Worm (Caenorhabditis elegans) whole organism, L4/young adult: Measurements from ENCODE around the gene C39H7.4.

ENCODE experiments used
- W03F9.2 ChIP-seq: fragments of 150-350 bp; optimal IDR thresholded peaks from 2 replicates; lab custom pipeline; 2014; ENCODE audit warnings: missing biosample characterization, missing genetic modification characterization
- dao-5 ChIP-seq: sonication (generic microtip); optimal IDR thresholded peaks from 2 replicates; lab custom pipeline; 2016; ENCODE audit warnings: missing genotype, missing genetic modification characterization, moderate library complexity, missing compliant biosample characterization
- him-1 ChIP-seq: sonication (generic microtip); optimal IDR thresholded peaks from 2 replicates; lab custom pipeline; 2016; ENCODE audit warnings: missing genotype, missing genetic modification reagents, missing genetic modification characterization, missing compliant biosample characterization

- TF ChIP-seq W03F9.2 (no peak), dao-5 (tag; lab: Kevin White, UChicago) (no peak), him-1 (no peak)
These were observed 47.7 kb upstream of the C39H7.4 start for ce11 chrIV:5662073-5662472.
